Worm (Caenorhabditis elegans) whole organism, young adult: ENCODE data around the gene scl-13.
A peak's percentile ranks its signal among the peaks of the same experiment; 100 is the strongest.

Experiments
- B0019.2 ChIP-seq: fragments of 200-800 bp; sonication (Bioruptor generic); conservative IDR thresholded peaks from 2 replicates; pipeline ENCODE4 v1.3.6; 2022; ENCODE audit warnings: missing genetic modification reagents, missing genetic modification characterization, missing compliant biosample characterization
- B0336.3 ChIP-seq: fragments of 200-800 bp; sonication (Bioruptor generic); IDR thresholded peaks from 2 replicates; pipeline ENCODE4 v1.3.6; 2022; ENCODE audit warnings: missing genetic modification characterization, missing compliant biosample characterization
- F10E7.11 ChIP-seq: sonication (generic microtip); optimal IDR thresholded peaks from 2 replicates; lab custom pipeline; 2017; ENCODE audit warnings: mild to moderate bottlenecking, missing genetic modification characterization, moderate library complexity, missing compliant biosample characterization
- F49E8.2 ChIP-seq: sonication (generic microtip); optimal IDR thresholded peaks from 3 replicates; lab custom pipeline; 2017; ENCODE audit warnings: missing genetic modification characterization, mild to moderate bottlenecking, missing compliant biosample characterization, antibody characterized with exemption, moderate library complexity; ENCODE audit not compliant: insufficient read depth
- F57A8.1 ChIP-seq: fragments of 200-800 bp; sonication (Bioruptor generic); optimal IDR thresholded peaks from 2 replicates; lab custom pipeline; 2018; ENCODE audit warnings: mild to moderate bottlenecking, missing genetic modification characterization, moderate library complexity, missing compliant biosample characterization
- F57C9.4 ChIP-seq: sonication (generic microtip); optimal IDR thresholded peaks from 2 replicates; lab custom pipeline; 2017; ENCODE audit warnings: mild to moderate bottlenecking, missing genetic modification characterization, missing compliant biosample characterization
- K12H6.12 ChIP-seq: fragments of 200-800 bp; sonication (Bioruptor generic); optimal IDR thresholded peaks from 2 replicates; lab custom pipeline; 2018; ENCODE audit warnings: mild to moderate bottlenecking, missing genetic modification characterization, missing compliant biosample characterization
- T26A5.8 ChIP-seq: sonication (generic microtip); optimal IDR thresholded peaks from 2 replicates; lab custom pipeline; 2016; ENCODE audit warnings: missing genetic modification characterization, missing compliant biosample characterization
- Y53F4B.3 ChIP-seq: fragments of 200-800 bp; sonication (Bioruptor generic); IDR thresholded peaks from 2 replicates; pipeline ENCODE4 v1.3.6; 2022; ENCODE audit warnings: missing genetic modification reagents, missing genetic modification characterization, missing compliant biosample characterization
- Y53G8AR.9 ChIP-seq: fragments of 200-800 bp; sonication (Bioruptor generic); conservative IDR thresholded peaks from 2 replicates; pipeline ENCODE4 v1.3.6; 2022; ENCODE audit warnings: missing genetic modification reagents, missing genetic modification characterization, missing compliant biosample characterization
- Y67H2A.10 ChIP-seq: fragments of 200-800 bp; sonication (Bioruptor generic); conservative IDR thresholded peaks from 2 replicates; pipeline ENCODE4 v1.3.6; 2022; ENCODE audit warnings: missing genetic modification reagents, missing genetic modification characterization, missing compliant biosample characterization
- ZK185.1 ChIP-seq: sonication (generic microtip); optimal IDR thresholded peaks from 2 replicates; lab custom pipeline; 2016; ENCODE audit warnings: mild to moderate bottlenecking, missing genetic modification characterization, missing compliant biosample characterization; ENCODE audit not compliant: poor library complexity, severe bottlenecking
- attf-6 ChIP-seq: fragments of 200-800 bp; sonication (Bioruptor generic); IDR thresholded peaks from 2 replicates; pipeline ENCODE4 v1.3.6; 2022; ENCODE audit warnings: missing genetic modification reagents, missing genetic modification characterization, missing compliant biosample characterization
- cebp-2 ChIP-seq: fragments of 200-800 bp; sonication (Bioruptor generic); IDR thresholded peaks from 2 replicates; pipeline ENCODE4 v1.3.6; 2022; ENCODE audit warnings: missing genetic modification characterization, missing compliant biosample characterization
- ceh-40 ChIP-seq: fragments of 200-800 bp; sonication (Bioruptor generic); IDR thresholded peaks from 2 replicates; pipeline ENCODE4 v1.3.6; 2022; ENCODE audit warnings: missing genetic modification characterization, missing compliant biosample characterization
- ceh-58 ChIP-seq: fragments of 200-800 bp; sonication (Bioruptor generic); IDR thresholded peaks from 2 replicates; pipeline ENCODE4 v1.3.6; 2022; ENCODE audit warnings: missing genetic modification characterization, missing compliant biosample characterization
- dox-1 ChIP-seq: fragments of 200-800 bp; sonication (Bioruptor generic); IDR thresholded peaks from 2 replicates; pipeline ENCODE4 v1.3.6; 2022; ENCODE audit warnings: missing genetic modification reagents, missing genetic modification characterization, missing compliant biosample characterization
- dpff-1 ChIP-seq: sonication (generic microtip); optimal IDR thresholded peaks from 2 replicates; lab custom pipeline; 2017; ENCODE audit warnings: mild to moderate bottlenecking, missing genetic modification characterization, missing compliant biosample characterization
- dpl-1 ChIP-seq: fragments of 150-350 bp; optimal IDR thresholded peaks from 2 replicates; lab custom pipeline; 2014; ENCODE audit warnings: missing biosample characterization, missing genetic modification reagents, missing genetic modification characterization
- efl-1 ChIP-seq: fragments of 150-350 bp; optimal IDR thresholded peaks from 2 replicates; lab custom pipeline; 2014; ENCODE audit warnings: missing biosample characterization, missing genetic modification reagents, missing genetic modification characterization
- egl-18 ChIP-seq: fragments of 200-800 bp; sonication (Bioruptor generic); IDR thresholded peaks from 2 replicates; pipeline ENCODE4 v1.3.6; 2022; ENCODE audit warnings: missing genetic modification reagents, missing genetic modification characterization, missing compliant biosample characterization
- egl-44 ChIP-seq: fragments of 200-800 bp; sonication (Bioruptor generic); IDR thresholded peaks from 2 replicates; pipeline ENCODE4 v1.3.6; 2022; ENCODE audit warnings: missing genetic modification reagents, missing genetic modification characterization, missing compliant biosample characterization
- egrh-3 ChIP-seq: fragments of 200-800 bp; sonication (Bioruptor generic); IDR thresholded peaks from 2 replicates; pipeline ENCODE4 v1.3.6; 2022; ENCODE audit warnings: missing genetic modification reagents, missing genetic modification characterization, missing compliant biosample characterization
- gei-17 ChIP-seq: fragments of 200-800 bp; sonication (Bioruptor generic); optimal IDR thresholded peaks from 2 replicates; lab custom pipeline; 2018; ENCODE audit warnings: mild to moderate bottlenecking, missing genetic modification characterization, missing compliant biosample characterization
- hrde-1 ChIP-seq: sonication (generic microtip); optimal IDR thresholded peaks from 2 replicates; lab custom pipeline; 2016; ENCODE audit warnings: missing genetic modification characterization, mild to moderate bottlenecking, missing compliant biosample characterization, moderate library complexity, missing genotype, missing genetic modification reagents, borderline replicate concordance
- madf-3 ChIP-seq: fragments of 200-800 bp; sonication (Bioruptor generic); IDR thresholded peaks from 2 replicates; pipeline ENCODE4 v1.3.6; 2022; ENCODE audit warnings: missing genetic modification reagents, missing genetic modification characterization, missing compliant biosample characterization
- madf-6 ChIP-seq: fragments of 200-800 bp; sonication (Bioruptor generic); IDR thresholded peaks from 2 replicates; pipeline ENCODE4 v1.3.6; 2022; ENCODE audit warnings: missing genetic modification reagents, missing genetic modification characterization, missing compliant biosample characterization
- madf-8 ChIP-seq: fragments of 200-800 bp; sonication (Bioruptor generic); conservative IDR thresholded peaks from 2 replicates; pipeline ENCODE4 v1.3.6; 2022; ENCODE audit warnings: missing genetic modification reagents, missing genetic modification characterization, missing compliant biosample characterization
- mes-4 ChIP-seq: sonication (generic microtip); optimal IDR thresholded peaks from 2 replicates; lab custom pipeline; 2016; ENCODE audit warnings: missing genotype, missing genetic modification characterization, missing compliant biosample characterization
- nfya-2 ChIP-seq: fragments of 200-800 bp; sonication (Bioruptor generic); IDR thresholded peaks from 2 replicates; pipeline ENCODE4 v1.3.6; 2022; ENCODE audit warnings: missing genetic modification reagents, missing genetic modification characterization, missing compliant biosample characterization
- nfyb-1 ChIP-seq: fragments of 200-800 bp; sonication (Bioruptor generic); IDR thresholded peaks from 2 replicates; pipeline ENCODE4 v1.3.6; 2022; ENCODE audit warnings: missing genetic modification reagents, missing genetic modification characterization, missing compliant biosample characterization
- nhr-120 ChIP-seq: fragments of 200-800 bp; sonication (Bioruptor generic); IDR thresholded peaks from 2 replicates; pipeline ENCODE4 v1.3.6; 2022; ENCODE audit warnings: missing genetic modification characterization, missing compliant biosample characterization
- nhr-80 ChIP-seq: sonication (generic microtip); optimal IDR thresholded peaks from 2 replicates; lab custom pipeline; 2016; ENCODE audit warnings: missing genetic modification characterization, missing compliant biosample characterization
- pha-4 ChIP-seq: fragments of 150-350 bp; sonication (generic microtip); optimal IDR thresholded peaks from 2 replicates; lab custom pipeline; 2014; ENCODE audit warnings: missing biosample characterization, missing genetic modification reagents, missing genetic modification characterization
- sdz-38 ChIP-seq: sonication (generic microtip); optimal IDR thresholded peaks from 2 replicates; lab custom pipeline; 2016; ENCODE audit warnings: missing genotype, missing genetic modification characterization, missing compliant biosample characterization
- snpc-1.1 ChIP-seq: sonication (generic microtip); optimal IDR thresholded peaks from 2 replicates; lab custom pipeline; 2017; ENCODE audit warnings: missing genetic modification characterization, mild to moderate bottlenecking, missing compliant biosample characterization, antibody characterized with exemption, moderate library complexity, missing genotype, missing genetic modification reagents; ENCODE audit not compliant: insufficient read depth
- sptf-2 ChIP-seq: fragments of 200-800 bp; sonication (Bioruptor generic); optimal IDR thresholded peaks from 2 replicates; lab custom pipeline; 2018; ENCODE audit warnings: mild to moderate bottlenecking, missing genetic modification characterization, missing compliant biosample characterization
- unc-62 ChIP-seq: fragments of 150-350 bp; optimal IDR thresholded peaks from 2 replicates; lab custom pipeline; 2014; ENCODE audit warnings: missing biosample characterization, missing genetic modification reagents, missing genetic modification characterization
- zfh-2 ChIP-seq: fragments of 200-800 bp; sonication (Bioruptor generic); conservative IDR thresholded peaks from 2 replicates; pipeline ENCODE4 v1.3.6; 2022; ENCODE audit warnings: missing genetic modification reagents, missing genetic modification characterization, missing compliant biosample characterization
- ztf-26 ChIP-seq: sonication (generic microtip); optimal IDR thresholded peaks from 2 replicates; lab custom pipeline; 2017; ENCODE audit warnings: missing genetic modification characterization, missing compliant biosample characterization
- ztf-28 ChIP-seq: fragments of 200-800 bp; sonication (Bioruptor generic); IDR thresholded peaks from 2 replicates; pipeline ENCODE4 v1.3.6; 2022; ENCODE audit warnings: missing genetic modification reagents, missing genetic modification characterization, missing compliant biosample characterization

Gene scl-13

DNA sequence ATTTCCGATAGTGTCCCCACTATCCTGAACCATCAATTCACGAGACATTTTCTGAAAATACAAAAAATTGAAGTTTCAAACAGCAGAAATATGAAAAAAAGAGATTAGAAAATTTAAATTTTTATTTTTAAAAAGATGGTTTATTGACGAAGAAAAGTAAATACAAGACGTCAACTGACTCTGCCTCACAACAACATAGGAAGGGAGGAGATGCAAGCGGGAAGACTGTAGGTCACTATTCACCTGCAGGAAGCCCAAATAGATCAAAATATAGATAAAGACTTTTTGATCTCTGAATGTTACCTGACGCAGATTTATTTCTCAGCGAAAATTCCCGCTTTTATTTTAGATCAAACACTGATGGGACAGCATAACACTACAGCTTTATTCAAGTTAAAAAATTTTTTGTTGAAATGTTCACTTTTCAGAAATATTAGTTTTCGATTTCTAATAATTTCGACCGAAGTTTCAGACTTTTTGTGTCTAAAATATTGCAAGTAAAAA is 35.3 kb downstream of the scl-13 start, which contains the start of gene cysl-3:
TSS of gene cysl-3 (minus strand) at position 51 of the 504 bp plus-strand sequence.
- TF ChIP-seq T26A5.8 (no peak), madf-8 (GFP tag; lab: Robert Waterston, UW) (peak; percentile 65), madf-6 (peak; percentile 85), Y53G8AR.9 (GFP tag; lab: Robert Waterston, UW) (0 out of 2 replicates have a peak, but pooled peaks have one; percentile 18), efl-1 (peak; percentile 62), F57A8.1 (no peak)

ce11 chrV:3774653-3775052 is 36.8 kb downstream of the scl-13 start:
- TF ChIP-seq sptf-2 (no peak), snpc-1.1 (tag; lab: Kevin White, UChicago) (no peak), nhr-80 (peak; percentile 47), egl-44 (GFP tag; lab: Robert Waterston, UW) (0 out of 2 replicates have a peak, but pooled peaks have one; percentile 10), dox-1 (GFP tag; lab: Robert Waterston, UW) (peak; percentile 20; the same call in 1 of the 2 replicates), dpff-1 (tag; lab: Kevin White, UChicago) (no peak), sdz-38 (no peak), ceh-58 (GFP tag; lab: Robert Waterston, UW) (no peak), ZK185.1 (tag; lab: Kevin White, UChicago) (no peak), mes-4 (tag; lab: Kevin White, UChicago) (no peak), unc-62 (no peak), K12H6.12 (tag; lab: Kevin White, UChicago) (no peak), egrh-3 (peak; percentile 19; the same call in 1 of the 2 replicates), madf-3 (GFP tag; lab: Robert Waterston, UW) (no peak), attf-6 (GFP tag; lab: Robert Waterston, UW) (no peak), dpl-1 (no peak), zfh-2 (GFP tag; lab: Robert Waterston, UW) (peak; percentile 69), nfyb-1 (no peak), B0019.2 (GFP tag; lab: Robert Waterston, UW) (no peak), ztf-28 (GFP tag; lab: Robert Waterston, UW) (no peak), cebp-2 (GFP tag; lab: Robert Waterston, UW) (0 out of 2 replicates have a peak, but pooled peaks have one; percentile 18), F10E7.11 (no peak)

ce11 chrV:3773618-3774017 is 37.8 kb downstream of the scl-13 start:
- TF ChIP-seq zfh-2 (GFP tag; lab: Robert Waterston, UW) (peak; percentile 80), F57C9.4 (no peak), Y53G8AR.9 (GFP tag; lab: Robert Waterston, UW) (0 out of 2 replicates have a peak, but pooled peaks have one; percentile 20)

DNA sequence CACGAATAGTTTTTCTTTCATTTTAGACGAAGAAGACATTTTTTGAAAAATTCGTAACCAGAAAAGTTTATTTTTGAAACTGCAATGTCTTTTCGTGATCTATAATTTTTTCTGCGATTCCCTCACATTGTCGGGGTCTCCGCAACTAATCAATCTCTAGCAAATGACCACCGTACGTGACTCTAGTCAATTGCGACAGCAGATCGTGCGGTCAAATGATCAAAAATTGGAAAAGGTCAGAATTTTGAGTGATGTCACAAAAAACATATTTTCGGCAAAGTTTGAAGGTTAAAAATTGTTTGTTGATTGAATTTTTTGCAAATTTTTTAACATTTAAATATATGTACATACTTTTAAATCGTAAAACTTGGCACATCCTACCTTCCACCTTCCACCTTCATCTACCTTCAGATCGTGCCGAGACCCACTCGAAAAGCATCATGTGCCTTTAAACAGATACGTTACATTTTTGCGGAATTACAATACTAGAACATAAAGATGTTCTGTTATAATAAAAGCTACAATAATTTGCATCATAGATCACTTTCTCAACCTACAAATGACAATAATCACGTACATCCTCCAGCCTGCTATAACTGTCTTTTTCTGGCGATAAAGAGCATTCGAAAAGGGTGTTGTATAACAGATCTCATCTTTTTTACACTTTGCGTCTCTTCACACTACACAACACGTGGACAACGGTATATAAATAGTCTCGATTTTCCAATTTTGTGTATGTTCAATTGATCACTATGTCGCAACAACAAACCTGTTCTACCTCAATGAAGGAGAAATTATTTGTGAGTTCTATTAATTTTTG is 39.8 kb downstream of the scl-13 start, which contains the start of the genes R08E5.1 and rips-1:
TSS of gene R08E5.1 (minus strand) at position 82 of the 820 bp plus-strand sequence.
TSS of gene rips-1 (plus strand) at position 585 of the 820 bp plus-strand sequence.
- TF ChIP-seq F10E7.11 = no peak

DNA sequence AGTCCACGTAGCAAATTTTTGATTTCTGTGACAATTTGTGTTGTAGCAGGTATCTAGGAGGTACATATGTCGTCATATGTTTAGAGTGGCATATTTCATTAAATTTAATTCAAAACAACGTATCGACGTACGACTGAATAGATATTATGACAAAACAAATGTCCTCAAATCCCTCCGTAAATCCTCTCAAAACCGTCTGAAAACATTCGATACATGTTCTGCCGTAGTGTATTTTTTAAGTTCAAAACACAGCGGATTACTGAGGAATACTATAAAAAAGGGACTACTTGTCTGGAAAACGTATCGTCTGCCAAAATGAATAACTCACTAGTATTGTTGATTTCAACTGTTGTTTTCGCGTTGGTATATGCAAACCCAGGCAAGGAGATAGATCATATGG is 43.2 kb downstream of the scl-13 start, which contains the start of gene R08E5.4:
TSS of gene R08E5.4 (plus strand) at position 301 of the 400 bp plus-strand sequence.
- TF ChIP-seq ztf-26 (no peak), ceh-40 (GFP tag; lab: Robert Waterston, UW) (no peak), sptf-2 (no peak), attf-6 (GFP tag; lab: Robert Waterston, UW) (no peak), pha-4 (no peak), T26A5.8 (no peak), B0336.3 (GFP tag; lab: Robert Waterston, UW) (no peak), nhr-120 (GFP tag; lab: Robert Waterston, UW) (no peak), dpl-1 (no peak), nfya-2 (GFP tag; lab: Robert Waterston, UW) (no peak), hrde-1 (tag; lab: Kevin White, UChicago) (no peak), F49E8.2 (tag; lab: Kevin White, UChicago) (no peak), Y53F4B.3 (GFP tag; lab: Robert Waterston, UW) (no peak), egl-18 (GFP tag; lab: Robert Waterston, UW) (no peak), Y67H2A.10 (GFP tag; lab: Robert Waterston, UW) (no peak), gei-17 (GFP tag; lab: Kevin White, UChicago) (no peak)
